Worm (Caenorhabditis elegans) whole organism, L1 larva: ENCODE data around the gene R09E10.1.

ENCODE experiments used
- F16B12.6 ChIP-seq: fragments of 150-350 bp; optimal IDR thresholded peaks from 2 replicates; lab custom pipeline; 2014; ENCODE audit warnings: missing biosample characterization, missing genetic modification characterization
- alr-1 ChIP-seq: fragments of 200-800 bp; sonication (Bioruptor generic); optimal IDR thresholded peaks from 2 replicates; lab custom pipeline; 2018; ENCODE audit warnings: borderline replicate concordance, mild to moderate bottlenecking, missing genetic modification characterization, missing compliant biosample characterization
- ama-1 ChIP-seq: fragments of 150-350 bp; optimal IDR thresholded peaks from 2 replicates; lab custom pipeline; 2014
- blmp-1 ChIP-seq: fragments of 150-350 bp; optimal IDR thresholded peaks from 2 replicates; lab custom pipeline; 2014; ENCODE audit warnings: missing biosample characterization, missing genetic modification characterization
- ceh-8 ChIP-seq: fragments of 200-800 bp; sonication (Bioruptor generic); optimal IDR thresholded peaks from 2 replicates; lab custom pipeline; 2018; ENCODE audit warnings: mild to moderate bottlenecking, missing genetic modification characterization, moderate library complexity, missing compliant biosample characterization
- ceh-90 ChIP-seq: sonication (generic microtip); optimal IDR thresholded peaks from 2 replicates; lab custom pipeline; 2016; ENCODE audit warnings: missing genetic modification characterization, missing compliant biosample characterization
- ces-1 ChIP-seq: fragments of 150-350 bp; optimal IDR thresholded peaks from 2 replicates; lab custom pipeline; 2014; ENCODE audit warnings: missing biosample characterization, missing genetic modification reagents, missing genetic modification characterization
- dsc-1 ChIP-seq: sonication (generic microtip); optimal IDR thresholded peaks from 2 replicates; lab custom pipeline; 2016; ENCODE audit warnings: mild to moderate bottlenecking, missing genetic modification characterization, missing compliant biosample characterization
- efl-1 ChIP-seq, 4 experiments: fragments of 150-350 bp; optimal IDR thresholded peaks in 3 of 4; peaks in 1 of 4; 1 replicate in 1 of 4; 2 replicates in 3 of 4; lab custom pipeline; 2014; ENCODE audit warnings: missing biosample characterization in 2 of 4, missing genetic modification characterization in 2 of 4, missing genetic modification reagents in 2 of 4
- egl-13 ChIP-seq: sonication (generic microtip); optimal IDR thresholded peaks from 2 replicates; lab custom pipeline; 2016; ENCODE audit warnings: missing genotype, missing genetic modification reagents, missing genetic modification characterization, missing compliant biosample characterization
- elt-2 ChIP-seq: sonication (generic microtip); optimal IDR thresholded peaks from 2 replicates; lab custom pipeline; 2016; ENCODE audit warnings: missing genetic modification characterization, mild to moderate bottlenecking, inconsistent platforms, missing compliant biosample characterization, missing genetic modification reagents
- elt-3 ChIP-seq, 6 experiments: fragments of 150-350 bp in 1 of 6; sonication (generic microtip); optimal IDR thresholded peaks; 2 replicates each; lab custom pipeline; 2017 to 2018; ENCODE audit warnings: missing biosample characterization in 6 of 6, missing genetic modification characterization in 6 of 6, inconsistent platforms in 1 of 6
- ets-5 ChIP-seq: fragments of 200-800 bp; sonication (Bioruptor generic); IDR thresholded peaks from 2 replicates; pipeline ENCODE4 v1.3.6; 2022; ENCODE audit warnings: missing genetic modification characterization, missing compliant biosample characterization
- fkh-4 ChIP-seq: sonication (generic microtip); optimal IDR thresholded peaks from 2 replicates; lab custom pipeline; 2016; ENCODE audit warnings: missing compliant biosample characterization, missing genetic modification characterization, borderline replicate concordance
- fos-1 ChIP-seq: fragments of 150-350 bp; optimal IDR thresholded peaks from 2 replicates; lab custom pipeline; 2014; ENCODE audit warnings: missing biosample characterization, missing genetic modification characterization
- grh-1 ChIP-seq: fragments of 200-800 bp; sonication (Bioruptor generic); IDR thresholded peaks from 2 replicates; pipeline ENCODE4 v1.3.6; 2022; ENCODE audit warnings: missing genetic modification reagents, missing genetic modification characterization, missing compliant biosample characterization
- hlh-4 ChIP-seq: sonication (generic microtip); optimal IDR thresholded peaks from 2 replicates; lab custom pipeline; 2016; ENCODE audit warnings: mild to moderate bottlenecking, missing genetic modification characterization, missing compliant biosample characterization
- irx-1 ChIP-seq: sonication (generic microtip); optimal IDR thresholded peaks from 2 replicates; lab custom pipeline; 2016; ENCODE audit warnings: missing genetic modification characterization, missing compliant biosample characterization
- isw-1 ChIP-seq: fragments of 200-800 bp; sonication (Bioruptor generic); IDR thresholded peaks from 2 replicates; pipeline ENCODE4 v1.3.6; 2022; ENCODE audit warnings: missing genetic modification characterization, missing compliant biosample characterization
- jun-1 ChIP-seq: fragments of 150-350 bp; optimal IDR thresholded peaks from 2 replicates; lab custom pipeline; 2014; ENCODE audit warnings: missing biosample characterization, missing genetic modification reagents, missing genetic modification characterization
- lin-15B ChIP-seq: fragments of 150-350 bp; sonication (generic microtip); optimal IDR thresholded peaks from 3 replicates; lab custom pipeline; 2014; ENCODE audit warnings: missing biosample characterization, missing genetic modification characterization
- lin-35 ChIP-seq, 2 experiments: fragments of 150-350 bp; optimal IDR thresholded peaks; 2 replicates each; lab custom pipeline; 2014; ENCODE audit warnings: missing biosample characterization in 2 of 2, missing genetic modification characterization in 2 of 2, missing genetic modification reagents in 2 of 2
- lir-3 ChIP-seq: sonication (generic microtip); optimal IDR thresholded peaks from 2 replicates; lab custom pipeline; 2016; ENCODE audit warnings: mild to moderate bottlenecking, missing genetic modification characterization, moderate library complexity, missing compliant biosample characterization; ENCODE audit not compliant: poor library complexity
- mab-9 ChIP-seq: fragments of 200-800 bp; sonication (Bioruptor generic); IDR thresholded peaks from 2 replicates; pipeline ENCODE4 v1.3.6; 2022; ENCODE audit warnings: missing genetic modification reagents, missing genetic modification characterization, missing compliant biosample characterization
- mep-1 ChIP-seq: fragments of 150-350 bp; optimal IDR thresholded peaks from 2 replicates; lab custom pipeline; 2014; ENCODE audit warnings: missing biosample characterization, missing genetic modification characterization
- nhr-11 ChIP-seq: fragments of 150-350 bp; optimal IDR thresholded peaks from 2 replicates; lab custom pipeline; 2014; ENCODE audit warnings: missing biosample characterization, missing genetic modification characterization
- nhr-12 ChIP-seq: sonication (generic microtip); optimal IDR thresholded peaks from 2 replicates; lab custom pipeline; 2017; ENCODE audit warnings: missing biosample characterization, missing genetic modification characterization
- nhr-19 ChIP-seq: fragments of 200-800 bp; sonication (Bioruptor generic); conservative IDR thresholded peaks from 2 replicates; pipeline ENCODE4 v1.3.6; 2022; ENCODE audit warnings: missing genetic modification characterization, missing compliant biosample characterization
- nhr-20 ChIP-seq: sonication (generic microtip); optimal IDR thresholded peaks from 2 replicates; lab custom pipeline; 2016; ENCODE audit warnings: mild to moderate bottlenecking, missing genetic modification characterization, missing compliant biosample characterization
- nhr-237 ChIP-seq: fragments of 150-350 bp; optimal IDR thresholded peaks from 2 replicates; lab custom pipeline; 2014; ENCODE audit warnings: missing biosample characterization, missing genetic modification characterization
- nhr-47 ChIP-seq: sonication (generic microtip); optimal IDR thresholded peaks from 2 replicates; lab custom pipeline; 2016; ENCODE audit warnings: mild to moderate bottlenecking, missing genetic modification characterization, moderate library complexity, missing compliant biosample characterization
- nhr-71 ChIP-seq: sonication (generic microtip); optimal IDR thresholded peaks from 2 replicates; lab custom pipeline; 2016; ENCODE audit warnings: mild to moderate bottlenecking, missing genetic modification characterization, moderate library complexity, missing compliant biosample characterization
- nhr-76 ChIP-seq: sonication (generic microtip); optimal IDR thresholded peaks from 2 replicates; lab custom pipeline; 2017; ENCODE audit warnings: missing biosample characterization, missing genetic modification characterization
- nhr-77 ChIP-seq: fragments of 150-350 bp; optimal IDR thresholded peaks from 2 replicates; lab custom pipeline; 2014; ENCODE audit warnings: missing biosample characterization, missing genetic modification characterization
- nhr-84 ChIP-seq: sonication (generic microtip); optimal IDR thresholded peaks from 2 replicates; lab custom pipeline; 2017; ENCODE audit warnings: missing biosample characterization, missing genetic modification characterization
- nhr-85 ChIP-seq: sonication (generic microtip); peaks from one replicate; lab custom pipeline; 2016; ENCODE audit warnings: missing genetic modification characterization, inconsistent platforms, missing compliant biosample characterization
- nhr-90 ChIP-seq: sonication (generic microtip); optimal IDR thresholded peaks from 2 replicates; lab custom pipeline; 2016; ENCODE audit warnings: mild to moderate bottlenecking, missing genetic modification characterization, missing compliant biosample characterization; ENCODE audit not compliant: poor library complexity
- pqm-1 ChIP-seq: sonication (generic microtip); optimal IDR thresholded peaks from 3 replicates; lab custom pipeline; 2017; ENCODE audit warnings: missing biosample characterization, missing genetic modification characterization
- rnt-1 ChIP-seq: sonication (generic microtip); optimal IDR thresholded peaks from 2 replicates; lab custom pipeline; 2016; ENCODE audit warnings: mild to moderate bottlenecking, missing genetic modification characterization, moderate library complexity, missing compliant biosample characterization
- sptf-1 ChIP-seq: fragments of 150-350 bp; optimal IDR thresholded peaks from 2 replicates; lab custom pipeline; 2014; ENCODE audit warnings: missing biosample characterization, missing genetic modification characterization
- sup-37 ChIP-seq: fragments of 200-800 bp; sonication (Bioruptor generic); optimal IDR thresholded peaks from 2 replicates; lab custom pipeline; 2018; ENCODE audit warnings: mild to moderate bottlenecking, missing genetic modification characterization, missing compliant biosample characterization
- tbx-2 ChIP-seq: sonication (generic microtip); optimal IDR thresholded peaks from 2 replicates; lab custom pipeline; 2016; ENCODE audit warnings: missing genetic modification characterization, missing compliant biosample characterization
- unc-30 ChIP-seq: sonication (generic microtip); optimal IDR thresholded peaks from 2 replicates; lab custom pipeline; 2017; ENCODE audit warnings: missing biosample characterization, missing genetic modification characterization
- unc-86 ChIP-seq: sonication (generic microtip); optimal IDR thresholded peaks from 2 replicates; lab custom pipeline; 2016; ENCODE audit warnings: missing genetic modification characterization, missing compliant biosample characterization
- unc-98 ChIP-seq: fragments of 200-800 bp; sonication (Bioruptor generic); IDR thresholded peaks from 2 replicates; pipeline ENCODE4 v1.3.6; 2022; ENCODE audit warnings: missing genetic modification characterization, missing compliant biosample characterization
- vab-15 ChIP-seq: sonication (generic microtip); optimal IDR thresholded peaks from 2 replicates; lab custom pipeline; 2017; ENCODE audit warnings: missing genotype, mild to moderate bottlenecking, missing genetic modification characterization, missing compliant biosample characterization
- xbp-1 ChIP-seq: sonication (generic microtip); optimal IDR thresholded peaks from 2 replicates; lab custom pipeline; 2016; ENCODE audit warnings: missing genetic modification characterization, missing compliant biosample characterization
- zag-1 ChIP-seq: fragments of 150-350 bp; optimal IDR thresholded peaks from 2 replicates; lab custom pipeline; 2014; ENCODE audit warnings: missing biosample characterization, missing genetic modification characterization
- zip-4 ChIP-seq: fragments of 200-800 bp; sonication (Bioruptor generic); optimal IDR thresholded peaks from 2 replicates; lab custom pipeline; 2018; ENCODE audit warnings: mild to moderate bottlenecking, missing genetic modification characterization, moderate library complexity, missing compliant biosample characterization
- ztf-11 ChIP-seq, 2 experiments: sonication (generic microtip); optimal IDR thresholded peaks; 2 replicates each; lab custom pipeline; 2016 to 2017; ENCODE audit warnings: missing genetic modification characterization in 2 of 2, missing biosample characterization in 1 of 2, missing compliant biosample characterization in 1 of 2

The R09E10.1 gene

ce11 chrIV:10346948-10347347 lies 24.4 kb upstream of the R09E10.1 start:
- TF ChIP-seq nhr-84 (tag; lab: Kevin White, UChicago): no peak
- no peak for TF ChIP-seq elt-3 (tag; optimal IDR thresholded peaks at IDR 0.05; lab: Kevin White, UChicago)
- no peak for TF ChIP-seq nhr-71 (tag; lab: Kevin White, UChicago)
- TF ChIP-seq sptf-1 (tag; lab: Kevin White, UChicago): no peak
- TF ChIP-seq ztf-11 (tag; optimal IDR thresholded peaks at IDR 0.05; lab: Kevin White, UChicago): no peak
- no peak for TF ChIP-seq ceh-90 (tag; lab: Kevin White, UChicago)
- no peak for TF ChIP-seq fos-1 (tag; lab: Kevin White, UChicago)
- TF ChIP-seq unc-98 (GFP tag; lab: Robert Waterston, UW): no peak
- TF ChIP-seq lin-15B (tag; lab: Kevin White, UChicago): no peak
- TF ChIP-seq F16B12.6 (tag; lab: Kevin White, UChicago): no peak
- TF ChIP-seq lin-35 (GFP tag; optimal IDR thresholded peaks at IDR 0.05; lab: Kevin White, UChicago): no peak
- no peak for TF ChIP-seq zip-4 (GFP tag; lab: Kevin White, UChicago)
- no peak for TF ChIP-seq unc-86
- TF ChIP-seq nhr-85 (tag; lab: Kevin White, UChicago): no peak
- TF ChIP-seq xbp-1 (tag; lab: Kevin White, UChicago): no peak
- TF ChIP-seq nhr-19 (GFP tag; lab: Robert Waterston, UW): no peak
- no peak for TF ChIP-seq jun-1 (tag; lab: Kevin White, UChicago)
- no peak for TF ChIP-seq mab-9 (GFP tag; lab: Robert Waterston, UW)
- no peak for TF ChIP-seq rnt-1 (tag; lab: Kevin White, UChicago)

DNA sequence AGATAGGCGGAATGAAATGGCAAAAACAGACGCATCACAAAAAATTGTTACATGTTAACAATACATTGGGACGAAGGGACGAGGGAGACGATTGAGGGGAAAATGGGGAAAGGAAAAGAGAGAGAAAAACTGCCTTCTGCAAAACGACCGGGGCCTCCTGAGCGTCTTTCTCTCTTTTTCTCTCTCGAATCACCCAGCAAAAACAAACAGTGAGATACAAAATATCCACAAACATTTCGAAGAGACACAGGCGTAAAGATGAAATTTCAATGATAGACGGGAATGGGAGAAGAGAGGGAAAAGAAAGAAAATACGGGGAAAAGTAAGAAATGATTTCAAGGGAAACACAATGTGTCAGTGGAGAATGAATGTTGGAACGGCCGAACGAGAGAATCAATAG lies 23.4 kb upstream of the R09E10.1 start:
- TF ChIP-seq zag-1 (tag; lab: Kevin White, UChicago): no peak
- TF ChIP-seq nhr-19 (GFP tag; lab: Robert Waterston, UW): no peak
- peak; percentile 43 to 49 for TF ChIP-seq efl-1 (optimal IDR thresholded peaks at IDR 0.05; lab: Kevin White, UChicago)
- peak in 1 of 2 experiments; percentile 88 for TF ChIP-seq efl-1 (GFP tag; optimal IDR thresholded peaks at IDR 0.05 in 1 of 2; lab: Kevin White, UChicago)
- no peak for TF ChIP-seq egl-13 (tag; lab: Kevin White, UChicago)
- TF ChIP-seq elt-2 (tag; lab: Kevin White, UChicago): no peak
- TF ChIP-seq nhr-11 (tag; lab: Kevin White, UChicago): no peak
- TF ChIP-seq ets-5 (GFP tag; lab: Robert Waterston, UW): no peak
- TF ChIP-seq sup-37: no peak
- TF ChIP-seq nhr-47 (tag; lab: Kevin White, UChicago): peak; percentile 34
- no peak for TF ChIP-seq pqm-1 (tag; lab: Kevin White, UChicago)
- TF ChIP-seq lir-3 (tag; lab: Kevin White, UChicago): peak; percentile 8
- TF ChIP-seq ceh-8: peak; percentile 18
- TF ChIP-seq fos-1 (tag; lab: Kevin White, UChicago): peak; percentile 41
- peak; percentile 93 for TF ChIP-seq blmp-1 (tag; lab: Kevin White, UChicago)
- no peak for TF ChIP-seq isw-1
- TF ChIP-seq unc-98 (GFP tag; lab: Robert Waterston, UW): no peak
- TF ChIP-seq fkh-4 (tag; lab: Kevin White, UChicago): no peak
- peak; percentile 85 for TF ChIP-seq mep-1 (tag; lab: Kevin White, UChicago)
- TF ChIP-seq nhr-90 (tag; lab: Kevin White, UChicago): peak; percentile 15
- no peak for TF ChIP-seq nhr-84 (tag; lab: Kevin White, UChicago)
- no peak for TF ChIP-seq grh-1 (GFP tag; lab: Robert Waterston, UW)
- TF ChIP-seq tbx-2: peak; percentile 40
- TF ChIP-seq elt-3 (tag; optimal IDR thresholded peaks at IDR 0.05; lab: Kevin White, UChicago): peak in 1 of 6 experiments; percentile 79
- TF ChIP-seq hlh-4 (tag; lab: Kevin White, UChicago): no peak
- no peak for TF ChIP-seq nhr-12 (tag; lab: Kevin White, UChicago)
- peak; percentile 66 for TF ChIP-seq nhr-20
- no peak for TF ChIP-seq vab-15 (tag; lab: Kevin White, UChicago)
- TF ChIP-seq nhr-71 (tag; lab: Kevin White, UChicago): peak; percentile 72
- no peak for TF ChIP-seq F16B12.6 (tag; lab: Kevin White, UChicago)
- no peak for TF ChIP-seq alr-1 (tag; lab: Kevin White, UChicago)
- TF ChIP-seq nhr-85 (tag; lab: Kevin White, UChicago): peak; percentile 39
- peak; percentile 67 for TF ChIP-seq nhr-77
- no peak for TF ChIP-seq ama-1 (lab: Kevin White, UChicago)
- no peak for TF ChIP-seq ces-1
- no peak for TF ChIP-seq dsc-1
- no peak for TF ChIP-seq unc-30 (tag; lab: Kevin White, UChicago)
- TF ChIP-seq nhr-76: no peak
- no peak for TF ChIP-seq nhr-237
- peak; percentile 48 for TF ChIP-seq irx-1 (tag; lab: Kevin White, UChicago)
